Worm (Caenorhabditis elegans) whole organism, L4 larva: ENCODE measurements around the gene ced-11.

Source experiments
- aha-1 ChIP-seq: fragments of 150-350 bp; peaks from one replicate; lab custom pipeline; 2014; ENCODE audit warnings: missing biosample characterization, missing genetic modification characterization
- duxl-1 ChIP-seq: sonication (generic microtip); optimal IDR thresholded peaks from 2 replicates; lab custom pipeline; 2016; ENCODE audit warnings: mild to moderate bottlenecking, missing genetic modification characterization, moderate library complexity, missing compliant biosample characterization; ENCODE audit not compliant: poor library complexity
- fos-1 ChIP-seq: fragments of 150-350 bp; optimal IDR thresholded peaks from 2 replicates; lab custom pipeline; 2014; ENCODE audit warnings: missing biosample characterization, missing genetic modification characterization
- hif-1 ChIP-seq, 2 experiments: sonication (generic microtip); optimal IDR thresholded peaks; 2 replicates each; lab custom pipeline; 2016 to 2017; ENCODE audit warnings: missing compliant biosample characterization in 2 of 2, missing genetic modification characterization in 2 of 2, missing genetic modification reagents in 2 of 2, missing genotype in 2 of 2, mild to moderate bottlenecking in 1 of 2
- mep-1 ChIP-seq: fragments of 150-350 bp; sonication (generic microtip); optimal IDR thresholded peaks from 3 replicates; lab custom pipeline; 2014; ENCODE audit warnings: missing biosample characterization, missing genetic modification characterization
- nhr-28 ChIP-seq: fragments of 150-350 bp; optimal IDR thresholded peaks from 2 replicates; lab custom pipeline; 2014; ENCODE audit warnings: missing biosample characterization, missing genetic modification characterization
- nhr-48 ChIP-seq: sonication (generic microtip); optimal IDR thresholded peaks from 2 replicates; lab custom pipeline; 2016; ENCODE audit warnings: mild to moderate bottlenecking, missing genetic modification characterization, missing compliant biosample characterization
- unc-62 ChIP-seq, 3 experiments: fragments of 150-350 bp in 1 of 3; sonication (generic microtip); optimal IDR thresholded peaks in 2 of 3; peaks in 1 of 3; 1 replicate in 1 of 3; 2 replicates in 2 of 3; lab custom pipeline; 2014 to 2017; ENCODE audit warnings: missing biosample characterization in 3 of 3, missing genetic modification characterization in 3 of 3, missing genetic modification reagents in 3 of 3, missing genotype in 1 of 3

ced-11 gene

DNA sequence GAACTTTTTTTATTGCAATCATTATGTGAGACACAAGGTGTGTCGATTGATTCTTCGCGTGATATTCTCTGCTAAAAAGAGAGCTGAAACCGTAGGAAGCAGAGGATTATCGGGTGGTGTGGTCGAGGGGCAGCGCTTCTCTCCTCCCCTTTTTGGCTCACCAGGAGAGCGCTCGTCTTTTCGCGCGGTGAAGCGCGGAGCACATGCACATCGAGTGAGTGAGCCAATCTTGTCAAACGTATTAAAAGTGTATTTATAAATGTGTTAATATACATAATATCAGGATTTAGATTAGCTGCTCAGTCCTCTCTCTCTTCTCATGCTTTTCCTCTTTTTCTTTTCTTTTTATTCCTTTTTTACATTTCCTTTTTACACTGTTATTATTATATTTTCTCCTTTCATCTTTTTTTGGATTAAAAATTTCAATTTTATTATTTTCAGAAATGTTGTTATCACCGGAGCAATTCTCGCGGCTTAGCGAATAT, 43.3 kb downstream of the ced-11 start, which contains the start of gene dgk-3:
TSS of gene dgk-3 (plus strand) at position 435 of the 485 bp plus-strand sequence.
- TF ChIP-seq hif-1 (tag; optimal IDR thresholded peaks at IDR 0.05; lab: Kevin White, UChicago), result no peak
- no peak for TF ChIP-seq duxl-1 (tag; lab: Kevin White, UChicago)
- TF ChIP-seq aha-1 (tag; lab: Kevin White, UChicago), result peak; percentile 58
- TF ChIP-seq nhr-48, result no peak

DNA sequence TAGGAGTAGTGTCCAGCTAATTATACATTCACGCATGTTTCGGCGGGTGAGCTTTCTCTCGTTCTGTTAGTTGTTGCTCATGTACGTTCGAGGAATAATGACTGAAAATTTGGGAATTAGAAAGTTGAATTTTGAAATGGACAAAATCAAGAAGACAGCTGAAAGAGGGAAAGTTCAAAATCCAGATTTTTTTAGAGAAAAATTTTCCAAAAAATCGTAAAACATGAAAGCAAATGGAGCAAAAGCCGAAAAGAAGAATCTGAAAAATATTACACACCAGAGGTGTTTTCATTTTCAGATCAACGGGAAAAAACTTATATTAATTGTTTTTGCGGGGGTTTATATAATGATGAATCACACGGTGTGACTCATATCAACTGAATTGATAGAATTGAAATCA, 53.3 kb downstream of the ced-11 start, which contains the start of gene ina-1:
TSS of gene ina-1 (minus strand) at position 101 of the 400 bp plus-strand sequence.
- TF ChIP-seq fos-1 (tag; lab: Kevin White, UChicago), result no peak
- TF ChIP-seq unc-62 (GFP tag; optimal IDR thresholded peaks at IDR 0.05 in 1 of 2; lab: Kevin White, UChicago), result peak in 1 of 2 experiments; percentile 27
- TF ChIP-seq unc-62 (tag; optimal IDR thresholded peaks at IDR 0.05; lab: Kevin White, UChicago), result no peak

DNA sequence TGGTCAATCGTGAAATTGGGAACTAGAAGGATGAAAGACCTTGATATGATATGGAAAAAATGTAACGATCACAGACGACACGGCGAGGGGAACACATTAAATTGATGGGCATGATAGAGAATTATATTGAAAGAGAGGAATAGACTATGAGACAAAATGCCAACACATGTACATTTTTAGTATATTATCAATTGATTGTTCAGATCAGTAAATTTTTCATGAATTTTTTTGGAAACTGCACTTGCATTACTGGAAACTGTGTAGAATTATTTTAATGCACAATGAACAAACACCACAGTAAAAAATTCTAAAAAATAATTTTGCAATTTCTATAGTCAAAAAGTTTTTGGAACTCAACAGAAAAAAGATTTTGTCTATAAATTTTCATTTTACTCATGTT, 53.9 kb downstream of the ced-11 start:
- peak; percentile 33 for TF ChIP-seq nhr-28
- peak; percentile 36 for TF ChIP-seq aha-1 (tag; lab: Kevin White, UChicago)
- TF ChIP-seq mep-1 (tag; lab: Kevin White, UChicago), result no peak
